Fruit fly (Drosophila melanogaster) Kc167 (cell line): Measurements from ENCODE around the gene Dtd.

Source experiments
- Myc ChIP-seq: fragments of >200 bp; optimal IDR thresholded peaks from 2 replicates; lab custom pipeline; 2017; ENCODE audit warnings: missing external identifiers
- Sin3A ChIP-seq: fragments of >200 bp; optimal IDR thresholded peaks from 2 replicates; lab custom pipeline; 2018; ENCODE audit warnings: missing external identifiers
- h ChIP-seq: fragments of >200 bp; optimal IDR thresholded peaks from 3 replicates; lab custom pipeline; 2018; ENCODE audit warnings: missing external identifiers
- insv ChIP-seq: fragments of >200 bp; optimal IDR thresholded peaks from 3 replicates; lab custom pipeline; 2018; ENCODE audit warnings: missing external identifiers
- psq ChIP-seq: fragments of >200 bp; optimal IDR thresholded peaks from 2 replicates; lab custom pipeline; 2017; ENCODE audit warnings: missing external identifiers
- ttk ChIP-seq: sonication (Bioruptor generic); optimal IDR thresholded peaks from 2 replicates; lab custom pipeline; 2017; ENCODE audit warnings: missing external identifiers

Gene Dtd

dm6 chr3R:11429814-11430213 is at the start of gene Dtd:
Dtd (plus strand) TSS chr3R:11430061.
- TF ChIP-seq Myc (no peak), psq (lab: Kevin White, UChicago) (no peak), Sin3A (no peak), ttk (no peak), h (lab: Kevin White, UChicago) (no peak), insv (lab: Kevin White, UChicago) (no peak)

- TF ChIP-seq ttk (no peak), h (lab: Kevin White, UChicago) (no peak), Myc (no peak), Sin3A (no peak), psq (lab: Kevin White, UChicago) (no peak), insv (lab: Kevin White, UChicago) (no peak)
These were observed 37.1 kb upstream of the Dtd start for dm6 chr3R:11392805-11393204.

dm6 chr3R:11393896-11394295 is 36.0 kb upstream of the Dtd start:
- TF ChIP-seq psq (lab: Kevin White, UChicago) (no peak), ttk (no peak), h (lab: Kevin White, UChicago) (no peak), Sin3A (no peak), Myc (no peak), insv (lab: Kevin White, UChicago) (no peak)

dm6 chr3R:11395541-11395940 is 34.3 kb upstream of the Dtd start:
- TF ChIP-seq ttk (no peak), Myc (no peak), psq (lab: Kevin White, UChicago) (no peak), Sin3A (no peak), insv (lab: Kevin White, UChicago) (no peak), h (lab: Kevin White, UChicago) (no peak)

dm6 chr3R:11402894-11403293 is 27.0 kb upstream of the Dtd start:
- no peak for TF ChIP-seq ttk
- no peak for TF ChIP-seq Sin3A
- no peak for TF ChIP-seq psq (lab: Kevin White, UChicago)
- no peak for TF ChIP-seq insv (lab: Kevin White, UChicago)
- no peak for TF ChIP-seq h (lab: Kevin White, UChicago)
- TF ChIP-seq Myc: no peak

dm6 chr3R:11407733-11408134 is 22.1 kb upstream of the Dtd start, which contains the start of gene mRpL40:
mRpL40 (plus strand) TSS chr3R:11407918.
- TF ChIP-seq psq (lab: Kevin White, UChicago) (no peak), ttk (no peak), insv (lab: Kevin White, UChicago) (no peak)

- TF ChIP-seq h (lab: Kevin White, UChicago): no peak
- TF ChIP-seq Myc: no peak
- no peak for TF ChIP-seq insv (lab: Kevin White, UChicago)
- TF ChIP-seq psq (lab: Kevin White, UChicago): no peak
- TF ChIP-seq ttk: no peak
- no peak for TF ChIP-seq Sin3A
These were observed 20.2 kb upstream of the Dtd start, which contains the start of the genes mgr and Irbp for dm6 chr3R:11409667-11410137. mgr (minus strand) TSS chr3R:11409875. Irbp (plus strand) TSS chr3R:11410047.

dm6 chr3R:11412371-11412770 is 17.5 kb upstream of the Dtd start, which contains the start of gene Ipo9:
Ipo9 (plus strand) TSS chr3R:11412522.
- TF ChIP-seq ttk (no peak), Sin3A (no peak), insv (lab: Kevin White, UChicago) (no peak), psq (lab: Kevin White, UChicago) (no peak), h (lab: Kevin White, UChicago) (no peak), Myc (no peak)

dm6 chr3R:11418568-11418967 is 11.3 kb upstream of the Dtd start, which contains the start of the genes bumpel and CG45676:
bumpel (minus strand) TSS chr3R:11418668.
CG45676 (plus strand) TSS chr3R:11418885.
- no peak for TF ChIP-seq h (lab: Kevin White, UChicago)
- no peak for TF ChIP-seq Myc
- TF ChIP-seq Sin3A: no peak
- no peak for TF ChIP-seq psq (lab: Kevin White, UChicago)
- no peak for TF ChIP-seq ttk
- no peak for TF ChIP-seq insv (lab: Kevin White, UChicago)

- no peak for TF ChIP-seq Sin3A
- no peak for TF ChIP-seq insv (lab: Kevin White, UChicago)
- no peak for TF ChIP-seq psq (lab: Kevin White, UChicago)
- TF ChIP-seq h (lab: Kevin White, UChicago): no peak
- no peak for TF ChIP-seq ttk
- no peak for TF ChIP-seq Myc
These were observed 8.2 kb upstream of the Dtd start, which contains the start of the genes ninaG and Sptz for dm6 chr3R:11421643-11422122. ninaG (minus strand) TSS chr3R:11421693. Sptz (plus strand) TSS chr3R:11422092.

dm6 chr3R:11430307-11430706 is 446 bp downstream of the Dtd start:
- TF ChIP-seq ttk (no peak), Myc (no peak), Sin3A (no peak), insv (lab: Kevin White, UChicago) (no peak), psq (lab: Kevin White, UChicago) (no peak), h (lab: Kevin White, UChicago) (no peak)

- TF ChIP-seq h (lab: Kevin White, UChicago) (no peak), ttk (no peak), Sin3A (no peak), Myc (no peak), psq (lab: Kevin White, UChicago) (no peak), insv (lab: Kevin White, UChicago) (no peak)
These were observed 1.6 kb downstream of the Dtd start, which contains the start of the genes RpL24-like and CG5276 for dm6 chr3R:11431395-11431977. RpL24-like (minus strand) TSS chr3R:11431582. CG5276 (plus strand) TSS chr3R:11431738.
